Fruit fly (Drosophila melanogaster) whole organism, wandering third instar larva: Measurements from ENCODE around the gene Rrp46.
A peak's percentile ranks its signal among the peaks of the same experiment; 100 is the strongest.

Source experiments
- Abd-B ChIP-seq: fragments of >200 bp; optimal IDR thresholded peaks from 2 replicates; lab custom pipeline; 2017; ENCODE audit warnings: missing biosample characterization, missing genetic modification characterization
- CG32264 ChIP-seq: fragments of 200-800 bp; sonication (Bioruptor generic); optimal IDR thresholded peaks from 2 replicates; lab custom pipeline; 2016; ENCODE audit warnings: missing biosample characterization, missing genetic modification characterization
- CG9705 ChIP-seq: fragments of 200-800 bp; sonication (Bioruptor generic); optimal IDR thresholded peaks from 2 replicates; lab custom pipeline; 2018; ENCODE audit warnings: missing biosample characterization, mild to moderate bottlenecking, missing genetic modification characterization
- CrebA ChIP-seq: fragments of 200-800 bp; sonication (Bioruptor generic); optimal IDR thresholded peaks from 2 replicates; lab custom pipeline; 2016; ENCODE audit warnings: missing biosample characterization, mild to moderate bottlenecking, missing genetic modification characterization, borderline replicate concordance
- Dfd ChIP-seq: fragments of >200 bp; optimal IDR thresholded peaks from 2 replicates; lab custom pipeline; 2017; ENCODE audit warnings: missing biosample characterization, missing genetic modification characterization
- Dif ChIP-seq: fragments of 200-275, 200-300 bp; sonication (Bioruptor generic); optimal IDR thresholded peaks from 2 replicates; lab custom pipeline; 2018; ENCODE audit warnings: missing biosample characterization, missing genetic modification characterization; ENCODE audit not compliant: partially characterized antibody
- HLH106 ChIP-seq: fragments of 200-800 bp; optimal IDR thresholded peaks from 3 replicates; lab custom pipeline; 2019; ENCODE audit warnings: missing biosample characterization, mild to moderate bottlenecking, missing genetic modification characterization, moderate library complexity
- Hnf4 ChIP-seq: fragments of 200-800 bp; sonication (Bioruptor generic); optimal IDR thresholded peaks from 2 replicates; lab custom pipeline; 2016; ENCODE audit warnings: missing biosample characterization, mild to moderate bottlenecking, missing genetic modification characterization
- Hr78 ChIP-seq: fragments of >200 bp; optimal IDR thresholded peaks from 2 replicates; lab custom pipeline; 2017; ENCODE audit warnings: missing biosample characterization, missing genetic modification characterization
- Hr83 ChIP-seq: fragments of 200-300 bp; sonication (Bioruptor generic); optimal IDR thresholded peaks from 2 replicates; lab custom pipeline; 2016; ENCODE audit warnings: missing biosample characterization, mild to moderate bottlenecking, missing genetic modification characterization, moderate library complexity; ENCODE audit not compliant: poor library complexity, severe bottlenecking
- Jra ChIP-seq: sonication (Bioruptor generic); optimal IDR thresholded peaks from 2 replicates; lab custom pipeline; 2016; ENCODE audit warnings: missing biosample characterization, missing genetic modification characterization
- Mio ChIP-seq: sonication (Bioruptor generic); optimal IDR thresholded peaks from 2 replicates; lab custom pipeline; 2016; ENCODE audit warnings: missing biosample characterization, missing genetic modification characterization
- Myc ChIP-seq: fragments of >200 bp; optimal IDR thresholded peaks from 2 replicates; lab custom pipeline; 2017
- N ChIP-seq: fragments of >200 bp; optimal IDR thresholded peaks from 2 replicates; lab custom pipeline; 2018; ENCODE audit warnings: missing biosample characterization, missing external identifiers, missing genetic modification characterization
- OdsH ChIP-seq: fragments of 200-800 bp; sonication (Bioruptor generic); optimal IDR thresholded peaks from 2 replicates; lab custom pipeline; 2016; ENCODE audit warnings: missing biosample characterization, mild to moderate bottlenecking, missing genetic modification characterization
- Rel ChIP-seq, 2 experiments: fragments of 200-800 bp; sonication (Bioruptor generic) in 1 of 2; optimal IDR thresholded peaks; 2 replicates in 1 of 2; 3 replicates in 1 of 2; lab custom pipeline; 2016 to 2019; ENCODE audit warnings: mild to moderate bottlenecking in 2 of 2, missing biosample characterization in 2 of 2, missing genetic modification characterization in 2 of 2, moderate library complexity in 1 of 2
- Vsx2 ChIP-seq: fragments of 200-300, 225-300 bp; sonication (Bioruptor generic); optimal IDR thresholded peaks from 2 replicates; lab custom pipeline; 2018; ENCODE audit warnings: missing biosample characterization, missing genetic modification characterization; ENCODE audit not compliant: partially characterized antibody
- br ChIP-seq: fragments of 200-800 bp; sonication (Bioruptor generic); optimal IDR thresholded peaks from 2 replicates; lab custom pipeline; 2016; ENCODE audit warnings: missing biosample characterization, missing genetic modification characterization
- brk ChIP-seq: fragments of 200-800 bp; sonication (Bioruptor generic); optimal IDR thresholded peaks from 2 replicates; lab custom pipeline; 2016; ENCODE audit warnings: missing biosample characterization, mild to moderate bottlenecking, missing genetic modification characterization
- dl ChIP-seq, 2 experiments: fragments of 175-275, 200-275 bp in 1 of 2; fragments of 200-275 bp in 1 of 2; sonication (Bioruptor generic); optimal IDR thresholded peaks; lab custom pipeline; 2018; ENCODE audit warnings: mild to moderate bottlenecking in 2 of 2, missing biosample characterization in 2 of 2, missing genetic modification characterization in 2 of 2, moderate library complexity in 2 of 2; ENCODE audit not compliant: partially characterized antibody in 2 of 2, insufficient read depth in 1 of 2
- dmrt93B ChIP-seq: fragments of 200-800 bp; sonication (Bioruptor generic); optimal IDR thresholded peaks from 2 replicates; lab custom pipeline; 2018; ENCODE audit warnings: missing biosample characterization, mild to moderate bottlenecking, missing genetic modification characterization
- dsf ChIP-seq: sonication (Bioruptor generic); optimal IDR thresholded peaks from 2 replicates; lab custom pipeline; 2016; ENCODE audit warnings: missing biosample characterization, missing genetic modification characterization, borderline replicate concordance
- ey ChIP-seq: fragments of 200-800 bp; sonication (Bioruptor generic); optimal IDR thresholded peaks from 2 replicates; lab custom pipeline; 2016; ENCODE audit warnings: missing biosample characterization, missing genetic modification characterization
- foxo ChIP-seq, 2 experiments: fragments of 200-800 bp; sonication (Bioruptor generic); optimal IDR thresholded peaks; 2 replicates in 1 of 2; 3 replicates in 1 of 2; lab custom pipeline; 2016 to 2017; ENCODE audit warnings: missing biosample characterization in 2 of 2, missing genetic modification characterization in 2 of 2
- h ChIP-seq: fragments of 200-800 bp; sonication (Bioruptor generic); optimal IDR thresholded peaks from 3 replicates; lab custom pipeline; 2016; ENCODE audit warnings: missing biosample characterization, mild to moderate bottlenecking, missing genetic modification characterization
- jim ChIP-seq: fragments of 175-275, 200-325 bp; sonication (Bioruptor generic); optimal IDR thresholded peaks from 2 replicates; lab custom pipeline; 2016; ENCODE audit warnings: missing biosample characterization, mild to moderate bottlenecking, missing genetic modification characterization
- lola ChIP-seq: fragments of >200 bp; optimal IDR thresholded peaks from 2 replicates; lab custom pipeline; 2017; ENCODE audit warnings: missing biosample characterization, missing genetic modification characterization
- pan ChIP-seq: fragments of >200 bp; optimal IDR thresholded peaks from 2 replicates; lab custom pipeline; 2017
- psq ChIP-seq: fragments of 200-800 bp; sonication (Bioruptor generic); optimal IDR thresholded peaks from 3 replicates; lab custom pipeline; 2017; ENCODE audit warnings: missing biosample characterization, mild to moderate bottlenecking, missing genetic modification characterization, moderate library complexity
- rgr ChIP-seq: fragments of 200-800 bp; sonication (Bioruptor generic); optimal IDR thresholded peaks from 3 replicates; lab custom pipeline; 2016; ENCODE audit warnings: missing biosample characterization, mild to moderate bottlenecking, missing genetic modification characterization
- sage ChIP-seq: fragments of 200-800 bp; sonication (Bioruptor generic); optimal IDR thresholded peaks from 2 replicates; lab custom pipeline; 2016; ENCODE audit warnings: missing biosample characterization, mild to moderate bottlenecking, missing genetic modification characterization
- sv ChIP-seq: fragments of 200-800 bp; sonication (Bioruptor generic); optimal IDR thresholded peaks from 3 replicates; lab custom pipeline; 2016; ENCODE audit warnings: missing biosample characterization, missing genetic modification characterization
- usp ChIP-seq: fragments of >200 bp; optimal IDR thresholded peaks from 2 replicates; lab custom pipeline; 2017; ENCODE audit warnings: missing biosample characterization, missing genetic modification characterization
- woc ChIP-seq: sonication (Bioruptor generic); optimal IDR thresholded peaks from 2 replicates; lab custom pipeline; 2016; ENCODE audit warnings: missing biosample characterization, mild to moderate bottlenecking, missing genetic modification characterization

Gene Rrp46

DNA sequence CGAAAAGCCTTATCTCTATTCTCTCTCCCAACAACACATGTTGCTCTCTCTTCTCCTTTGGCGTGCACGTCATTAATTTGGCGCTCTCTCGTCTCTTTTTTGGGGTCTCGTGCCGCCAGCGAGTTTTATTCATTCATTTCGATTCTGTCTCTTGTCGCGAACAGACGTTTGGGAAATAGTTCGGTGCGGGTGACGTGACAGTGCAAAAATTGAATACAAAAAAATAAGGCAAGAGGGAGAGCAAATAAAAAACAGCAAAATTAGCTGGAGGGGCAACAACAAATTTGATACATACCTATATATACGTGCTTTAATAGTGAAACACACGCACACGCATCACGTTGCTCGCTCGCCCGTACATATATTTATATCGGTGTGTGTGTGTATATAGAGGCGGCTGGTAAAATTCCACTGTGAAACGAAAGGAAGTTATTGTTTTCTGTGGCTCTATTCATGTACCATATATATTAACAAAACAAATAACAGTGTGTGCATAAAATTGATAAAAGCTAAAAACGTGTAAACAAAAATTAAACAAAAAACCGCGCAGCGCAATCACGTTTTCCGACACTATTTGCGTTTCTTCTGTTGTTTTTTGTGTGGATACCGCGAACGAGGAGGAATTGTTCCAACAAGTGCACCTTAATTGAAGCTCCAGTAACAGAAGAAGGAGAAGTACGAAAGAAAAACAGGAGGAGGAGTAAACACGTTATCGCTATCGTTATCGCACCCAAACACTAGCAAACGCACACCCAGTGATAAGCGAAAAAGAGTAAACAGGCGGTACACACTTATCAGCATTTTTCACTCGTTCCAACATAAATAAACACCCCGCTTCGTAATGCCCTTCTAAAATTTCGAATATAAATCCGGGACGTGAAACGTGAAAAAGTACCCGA lies 24.7 kb upstream of the Rrp46 start, which contains the start of gene cwo (continued):
- TF ChIP-seq Vsx2 (GFP tag; lab: Kevin White, UChicago) (peak; percentile 73), br (GFP tag; lab: Kevin White, UChicago) (peak; percentile 54)

DNA sequence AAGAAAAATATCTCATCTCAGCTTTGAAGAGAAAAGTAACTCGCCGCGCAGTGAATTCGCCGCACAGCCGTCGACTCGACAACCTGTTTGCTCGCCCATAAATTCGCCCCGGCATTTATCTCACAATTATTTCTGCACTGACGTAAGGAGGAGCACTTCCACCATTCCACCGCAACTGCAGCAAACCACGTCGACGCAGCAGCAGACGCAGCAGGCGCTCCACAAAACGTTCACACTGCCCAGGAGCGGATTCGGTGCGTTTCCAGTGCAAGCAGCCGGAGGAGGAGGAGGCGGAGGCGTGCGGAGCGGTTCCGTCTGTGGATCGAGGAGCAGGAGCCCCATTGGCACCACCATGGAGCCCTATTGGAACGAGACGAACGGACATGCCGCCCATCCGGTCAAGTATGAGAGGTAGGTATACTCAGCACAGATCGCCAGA lies 24.1 kb upstream of the Rrp46 start:
- no peak for TF ChIP-seq CG9705 (GFP tag; lab: Kevin White, UChicago)
- peak; percentile 2 for TF ChIP-seq sage
- TF ChIP-seq Vsx2 (GFP tag; lab: Kevin White, UChicago) = peak; percentile 5
- no peak for TF ChIP-seq usp (GFP tag; lab: Kevin White, UChicago)
- TF ChIP-seq woc (GFP tag; lab: Kevin White, UChicago) = peak; percentile 36
- no peak for TF ChIP-seq N (GFP tag; lab: Kevin White, UChicago)
- no peak for TF ChIP-seq jim (GFP tag; lab: Kevin White, UChicago)
- peak; percentile 1 for TF ChIP-seq Rel (GFP tag; optimal IDR thresholded peaks at IDR 0.05; lab: Kevin White, UChicago)
- no peak for TF ChIP-seq Rel (tag; optimal IDR thresholded peaks at IDR 0.05; lab: Kevin White, UChicago)
- TF ChIP-seq ey = peak; percentile 29
- no peak for TF ChIP-seq CrebA (GFP tag; lab: Kevin White, UChicago)
- no peak for TF ChIP-seq br (GFP tag; lab: Kevin White, UChicago)

DNA sequence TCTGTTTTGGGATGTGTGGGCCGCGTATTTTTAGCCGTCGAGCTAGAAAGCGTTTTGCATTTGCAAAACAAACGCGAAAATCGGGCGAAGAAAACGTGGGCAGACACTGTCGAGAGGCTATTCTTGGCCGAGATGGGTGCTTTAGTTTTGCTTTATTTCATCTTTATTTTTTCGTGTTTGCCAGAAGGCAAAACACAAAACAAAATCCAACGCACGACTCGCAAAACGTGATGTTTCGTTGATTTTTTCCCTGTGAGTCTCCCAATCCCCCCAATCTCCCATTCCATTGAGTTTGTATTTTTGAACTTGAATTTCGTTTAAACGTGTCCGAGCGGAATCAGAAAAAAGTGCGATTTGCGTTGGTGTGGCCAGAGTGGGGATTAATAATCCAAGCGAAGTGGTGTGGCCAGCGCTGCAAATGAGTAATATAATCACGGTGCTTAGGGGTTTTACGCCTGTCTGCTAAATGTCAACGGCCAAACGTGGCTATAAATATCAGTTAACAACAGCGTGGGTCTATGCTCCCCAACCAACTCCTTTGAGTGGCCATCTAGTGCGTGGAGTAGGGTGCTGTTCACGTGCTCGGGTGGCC lies 23.1 kb upstream of the Rrp46 start:
- TF ChIP-seq usp (GFP tag; lab: Kevin White, UChicago) (no peak), CG9705 (GFP tag; lab: Kevin White, UChicago) (no peak), Dif (GFP tag; lab: Kevin White, UChicago) (no peak), lola (GFP tag; lab: Kevin White, UChicago) (no peak), Hnf4 (GFP tag; lab: Kevin White, UChicago) (no peak), N (GFP tag; lab: Kevin White, UChicago) (no peak), foxo (GFP tag; optimal IDR thresholded peaks at IDR 0.05; lab: Kevin White, UChicago) (no peak), dmrt93B (GFP tag; lab: Kevin White, UChicago) (no peak), br (GFP tag; lab: Kevin White, UChicago) (no peak), CG32264 (GFP tag; lab: Kevin White, UChicago) (no peak), ey (no peak), sv (GFP tag; lab: Kevin White, UChicago) (no peak), Hr83 (GFP tag; lab: Kevin White, UChicago) (no peak), psq (GFP tag; lab: Kevin White, UChicago) (no peak), h (no peak), Dfd (GFP tag; lab: Kevin White, UChicago) (no peak), woc (GFP tag; lab: Kevin White, UChicago) (no peak), brk (GFP tag; lab: Kevin White, UChicago) (no peak), Abd-B (no peak), dl (GFP tag; optimal IDR thresholded peaks at IDR 0.05; lab: Kevin White, UChicago; ENCODE audit: insufficient read depth in 1 of 2, partially characterized antibody in 2 of 2) (no peak)
- TF ChIP-seq, all 38 proteins: peak for 0

DNA sequence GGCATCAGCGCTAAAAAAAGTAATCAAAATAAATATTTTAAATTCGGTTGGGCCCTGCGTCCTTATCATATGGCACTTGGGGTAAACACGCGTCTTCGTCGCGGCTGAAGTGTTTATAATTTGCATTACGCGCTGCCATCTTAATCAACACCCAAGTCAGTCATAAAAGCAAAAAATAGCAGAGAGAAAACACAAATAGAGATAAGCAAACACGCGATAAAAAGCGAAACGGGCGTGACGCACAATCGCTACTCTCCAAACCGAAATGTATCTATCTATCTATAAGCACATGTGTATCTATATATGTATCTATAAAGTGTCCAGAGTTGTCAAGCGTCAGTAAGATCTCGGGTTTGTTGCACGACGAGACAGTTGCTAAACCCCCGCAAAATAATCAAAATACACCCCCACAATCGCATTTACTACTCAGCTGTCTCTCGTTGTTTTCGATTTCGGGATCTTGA lies 22.2 kb upstream of the Rrp46 start:
- TF ChIP-seq OdsH (GFP tag; lab: Kevin White, UChicago) (peak; percentile 58), CG9705 (GFP tag; lab: Kevin White, UChicago) (peak; percentile 32), CrebA (GFP tag; lab: Kevin White, UChicago) (peak; percentile 45), N (GFP tag; lab: Kevin White, UChicago) (no peak), jim (GFP tag; lab: Kevin White, UChicago) (no peak), rgr (GFP tag; lab: Kevin White, UChicago) (peak; percentile 56), Hnf4 (GFP tag; lab: Kevin White, UChicago) (peak; percentile 64), pan (no peak), Vsx2 (GFP tag; lab: Kevin White, UChicago) (no peak), Rel (GFP tag; optimal IDR thresholded peaks at IDR 0.05; lab: Kevin White, UChicago) (peak; percentile 42), Rel (tag; optimal IDR thresholded peaks at IDR 0.05; lab: Kevin White, UChicago) (peak; percentile 78), usp (GFP tag; lab: Kevin White, UChicago) (no peak), lola (GFP tag; lab: Kevin White, UChicago) (no peak), ey (peak; percentile 7), HLH106 (tag; lab: Kevin White, UChicago) (peak; percentile 23), Myc (no peak), dmrt93B (GFP tag; lab: Kevin White, UChicago) (no peak), Hr78 (GFP tag; lab: Kevin White, UChicago) (no peak), dl (GFP tag; optimal IDR thresholded peaks at IDR 0.05; lab: Kevin White, UChicago; ENCODE audit: insufficient read depth in 1 of 2, partially characterized antibody in 2 of 2) (no peak), h (peak; percentile 87), sage (peak; percentile 71), Dif (GFP tag; lab: Kevin White, UChicago) (no peak), psq (GFP tag; lab: Kevin White, UChicago) (peak; percentile 36), woc (GFP tag; lab: Kevin White, UChicago) (no peak), CG32264 (GFP tag; lab: Kevin White, UChicago) (peak; percentile 55), Abd-B (no peak), brk (GFP tag; lab: Kevin White, UChicago) (peak; percentile 67), Jra (GFP tag; lab: Kevin White, UChicago) (peak; percentile 53), Hr83 (GFP tag; lab: Kevin White, UChicago) (peak; percentile 88), dsf (no peak), Mio (GFP tag; lab: Kevin White, UChicago) (no peak), Dfd (GFP tag; lab: Kevin White, UChicago) (no peak)
